Worm (Caenorhabditis elegans): ENCODE measurements around the gene clec-27.

DNA sequence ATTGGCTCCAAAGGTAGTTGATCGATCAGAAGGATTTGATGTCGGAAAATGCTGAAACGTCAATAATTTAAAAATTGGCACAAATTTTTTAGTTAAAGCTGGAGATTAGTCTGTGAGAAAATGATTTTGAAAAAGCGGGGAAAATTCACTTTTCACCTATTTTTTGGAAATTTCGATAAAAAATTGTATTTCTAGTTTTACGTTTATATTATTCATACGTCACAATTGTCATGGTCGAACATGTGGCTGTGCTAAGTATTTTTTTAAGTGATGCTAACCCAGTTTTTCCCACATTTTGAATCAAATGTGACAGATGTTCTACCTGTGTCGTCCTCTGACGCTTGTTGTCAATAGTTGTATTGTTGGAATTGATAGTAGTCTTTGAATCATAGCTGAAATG is 25.1 kb downstream of the clec-27 start:
- TF ChIP-seq ztf-11 (tag; optimal IDR thresholded peaks at IDR 0.05) (no peak), mep-1 (tag; optimal IDR thresholded peaks at IDR 0.05) (no peak), blmp-1 (tag; optimal IDR thresholded peaks at IDR 0.05) (no peak), sptf-1 (tag; optimal IDR thresholded peaks at IDR 0.05) (no peak), pha-4 (tag; optimal IDR thresholded peaks at IDR 0.05) (no peak), M03D4.4 (tag; optimal IDR thresholded peaks at IDR 0.05) (no peak), bed-3 (GFP tag; optimal IDR thresholded peaks at IDR 0.05) (no peak), zip-8 (tag; optimal IDR thresholded peaks at IDR 0.05) (no peak), elt-3 (tag; optimal IDR thresholded peaks at IDR 0.05) (no peak), nhr-12 (tag; optimal IDR thresholded peaks at IDR 0.05) (no peak)

Data from whole organism, mixed stage, embryonic.